Fruit fly (Drosophila melanogaster) whole organism, pupa: ENCODE data around the gene sti.

ENCODE experiments used
- CG8159 ChIP-seq: fragments of 200-800 bp; sonication (Bioruptor generic); optimal IDR thresholded peaks from 3 replicates; lab custom pipeline; 2018; ENCODE audit warnings: missing biosample characterization, mild to moderate bottlenecking, missing genetic modification characterization, moderate library complexity
- Pif1B ChIP-seq: fragments of 200-800 bp; sonication (Bioruptor generic); optimal IDR thresholded peaks from 3 replicates; lab custom pipeline; 2016; ENCODE audit warnings: missing biosample characterization, missing genetic modification characterization

DNA sequence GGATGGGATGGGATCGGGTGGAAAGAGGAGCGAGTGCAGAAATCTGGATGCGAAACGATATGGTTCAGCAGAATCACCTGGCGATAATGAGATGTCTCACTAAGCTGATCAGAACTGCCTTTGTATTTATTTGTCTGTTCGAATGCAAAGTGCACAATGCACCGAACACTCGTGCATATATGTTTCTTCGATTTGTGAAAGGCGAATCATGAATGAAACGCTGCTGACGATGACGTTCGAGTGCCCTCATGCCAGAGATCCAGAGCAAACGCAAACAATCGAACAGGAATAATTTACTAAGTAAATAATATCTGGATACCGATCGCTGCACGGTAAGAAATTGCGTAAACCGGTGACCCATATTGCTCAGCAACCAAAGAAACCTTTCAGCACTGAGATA, 44.9 kb downstream of the sti start, which contains the start of gene CG32102:
- TF ChIP-seq Pif1B (GFP tag; lab: Kevin White, UChicago) (no peak), CG8159 (tag; lab: Kevin White, UChicago) (no peak)
